Worm (Caenorhabditis elegans): Measurements from ENCODE around the gene H06H21.8.

DNA sequence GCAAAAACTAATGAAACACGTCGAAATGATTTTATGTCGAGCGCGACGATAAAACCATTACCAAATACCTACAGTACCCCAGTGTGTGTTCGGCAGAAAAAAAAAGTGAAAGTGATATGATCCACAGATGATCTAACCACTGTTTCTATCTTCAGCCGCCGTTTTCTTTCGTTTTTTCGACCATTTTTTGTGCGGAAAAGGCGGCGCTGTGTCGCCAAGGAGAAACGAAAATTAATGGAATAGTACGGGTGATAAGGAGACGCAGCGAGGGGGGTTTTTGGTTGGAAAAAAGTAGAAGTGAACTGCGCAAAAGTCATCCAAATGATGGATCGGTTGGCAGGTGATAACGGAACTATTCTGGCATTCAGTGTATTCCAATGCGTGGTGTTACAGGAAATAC is 25.8 kb downstream of the H06H21.8 start:
- TF ChIP-seq rpc-1 (optimal IDR thresholded peaks at IDR 0.05) (no peak), rpc-1 (tag; optimal IDR thresholded peaks at IDR 0.05) (no peak), tlf-1 (GFP tag; optimal IDR thresholded peaks at IDR 0.05) (no peak)

Data from whole organism, young adult.